Worm (Caenorhabditis elegans) whole organism, L4 larva: ENCODE measurements around the gene trap-2.

Experiments used
- F10B5.3 ChIP-seq: sonication (generic microtip); optimal IDR thresholded peaks from 2 replicates; lab custom pipeline; 2016; ENCODE audit warnings: mild to moderate bottlenecking, missing genetic modification characterization, missing compliant biosample characterization
- F26F4.8 ChIP-seq: fragments of 200-800 bp; sonication (Bioruptor generic); conservative IDR thresholded peaks from 2 replicates; pipeline ENCODE4 v1.3.6; 2022; ENCODE audit warnings: missing genetic modification characterization, missing compliant biosample characterization
- R02D3.7 ChIP-seq: fragments of 150-350 bp; sonication (generic microtip); optimal IDR thresholded peaks from 3 replicates; lab custom pipeline; 2014; ENCODE audit warnings: missing biosample characterization, missing genetic modification characterization
- Y105C5A.15 ChIP-seq: fragments of 200-800 bp; sonication (Bioruptor generic); IDR thresholded peaks from 2 replicates; pipeline ENCODE4 v1.3.6; 2022; ENCODE audit warnings: missing genetic modification characterization, missing compliant biosample characterization
- Y5F2A.4 ChIP-seq: fragments of 200-800 bp; sonication (Bioruptor generic); optimal IDR thresholded peaks from 2 replicates; lab custom pipeline; 2018; ENCODE audit warnings: mild to moderate bottlenecking, missing genetic modification characterization, missing compliant biosample characterization
- Y75B8A.6 ChIP-seq: fragments of 200-800 bp; sonication (Bioruptor generic); IDR thresholded peaks from 2 replicates; pipeline ENCODE4 v1.3.6; 2022; ENCODE audit warnings: missing genetic modification reagents, missing genetic modification characterization, missing compliant biosample characterization
- ZK337.2 ChIP-seq: fragments of 200-800 bp; sonication (Bioruptor generic); IDR thresholded peaks from 2 replicates; pipeline ENCODE4 v1.3.6; 2022; ENCODE audit warnings: missing genetic modification reagents, missing genetic modification characterization, missing compliant biosample characterization
- ZK546.5 ChIP-seq, 2 experiments: sonication (generic microtip); optimal IDR thresholded peaks; 2 replicates each; lab custom pipeline; 2017; ENCODE audit warnings: missing biosample characterization in 2 of 2, missing genetic modification characterization in 2 of 2
- aly-2 ChIP-seq: sonication (generic microtip); optimal IDR thresholded peaks from 2 replicates; lab custom pipeline; 2018; ENCODE audit warnings: missing biosample characterization, missing genetic modification characterization
- arid-1 ChIP-seq: fragments of 200-800 bp; sonication (Bioruptor generic); conservative IDR thresholded peaks from 2 replicates; pipeline ENCODE4 v1.3.6; 2022; ENCODE audit warnings: missing genetic modification reagents, missing genetic modification characterization, missing compliant biosample characterization
- attf-4 ChIP-seq: sonication (generic microtip); optimal IDR thresholded peaks from 3 replicates; lab custom pipeline; 2017; ENCODE audit warnings: missing biosample characterization, missing genetic modification characterization
- ceh-20 ChIP-seq: fragments of 200-800 bp; sonication (Bioruptor generic); IDR thresholded peaks from 2 replicates; pipeline ENCODE4 v1.3.6; 2022; ENCODE audit warnings: missing genetic modification reagents, missing genetic modification characterization, missing compliant biosample characterization
- ceh-32 ChIP-seq: sonication (generic microtip); optimal IDR thresholded peaks from 2 replicates; lab custom pipeline; 2016; ENCODE audit warnings: mild to moderate bottlenecking, missing genetic modification characterization, missing compliant biosample characterization; ENCODE audit not compliant: poor library complexity
- ceh-82 ChIP-seq: sonication (generic microtip); optimal IDR thresholded peaks from 2 replicates; lab custom pipeline; 2017; ENCODE audit warnings: missing biosample characterization, missing genetic modification characterization
- ces-1 ChIP-seq: fragments of 150-350 bp; sonication (generic microtip); optimal IDR thresholded peaks from 4 replicates; lab custom pipeline; 2014; ENCODE audit warnings: missing biosample characterization, missing genetic modification reagents, missing genetic modification characterization
- cey-2 ChIP-seq: sonication (generic microtip); optimal IDR thresholded peaks from 3 replicates; lab custom pipeline; 2017; ENCODE audit warnings: missing genetic modification characterization, mild to moderate bottlenecking, missing compliant biosample characterization, antibody characterized with exemption, borderline replicate concordance; ENCODE audit not compliant: insufficient read depth
- ctbp-1 ChIP-seq: fragments of 200-800 bp; sonication (Bioruptor generic); IDR thresholded peaks from 2 replicates; pipeline ENCODE4 v1.3.6; 2022; ENCODE audit warnings: missing genetic modification reagents, missing genetic modification characterization, missing compliant biosample characterization
- daf-12 ChIP-seq: fragments of 150-350 bp; optimal IDR thresholded peaks from 2 replicates; lab custom pipeline; 2014; ENCODE audit warnings: missing biosample characterization, missing genetic modification reagents, missing genetic modification characterization
- daf-16 ChIP-seq, 3 experiments: sonication (generic microtip); optimal IDR thresholded peaks; 2 replicates each; lab custom pipeline; 2016 to 2017; ENCODE audit warnings: missing genetic modification characterization in 3 of 3, missing genetic modification reagents in 3 of 3, mild to moderate bottlenecking in 2 of 3, missing compliant biosample characterization in 2 of 3, missing biosample characterization in 1 of 3, moderate library complexity in 1 of 3
- daf-8 ChIP-seq: fragments of 200-800 bp; sonication (Bioruptor generic); IDR thresholded peaks from 2 replicates; pipeline ENCODE4 v1.3.6; 2022; ENCODE audit warnings: missing genetic modification characterization, missing compliant biosample characterization
- dpl-1 ChIP-seq: fragments of 150-350 bp; optimal IDR thresholded peaks from 2 replicates; lab custom pipeline; 2014; ENCODE audit warnings: missing biosample characterization, missing genetic modification reagents, missing genetic modification characterization
- egl-27 ChIP-seq: sonication (generic microtip); optimal IDR thresholded peaks from 3 replicates; lab custom pipeline; 2017; ENCODE audit warnings: missing biosample characterization, missing genetic modification reagents, missing genetic modification characterization
- fkh-10 ChIP-seq: fragments of 150-350 bp; optimal IDR thresholded peaks from 2 replicates; lab custom pipeline; 2014; ENCODE audit warnings: missing biosample characterization, missing genetic modification reagents, missing genetic modification characterization
- hlh-30 ChIP-seq: sonication (generic microtip); optimal IDR thresholded peaks from 2 replicates; lab custom pipeline; 2017; ENCODE audit warnings: antibody characterized with exemption, mild to moderate bottlenecking, missing genetic modification characterization, missing compliant biosample characterization; ENCODE audit not compliant: insufficient read depth
- hmg-1.1 ChIP-seq: fragments of 200-800 bp; sonication (Bioruptor generic); IDR thresholded peaks from 2 replicates; pipeline ENCODE4 v1.3.6; 2022; ENCODE audit warnings: missing genetic modification reagents, missing genetic modification characterization, missing compliant biosample characterization
- lin-15B ChIP-seq: fragments of 150-350 bp; sonication (generic microtip); optimal IDR thresholded peaks from 3 replicates; lab custom pipeline; 2014; ENCODE audit warnings: missing biosample characterization, missing genetic modification characterization
- madf-9 ChIP-seq: fragments of 200-800 bp; sonication (Bioruptor generic); conservative IDR thresholded peaks from 2 replicates; pipeline ENCODE4 v1.3.6; 2022; ENCODE audit warnings: missing genetic modification reagents, missing genetic modification characterization, missing compliant biosample characterization
- mdl-1 ChIP-seq, 2 experiments: fragments of 150-350 bp in 1 of 2; sonication (generic microtip) in 1 of 2; optimal IDR thresholded peaks; 2 replicates each; lab custom pipeline; 2014 to 2017; ENCODE audit warnings: missing biosample characterization in 2 of 2, missing genetic modification characterization in 2 of 2
- mep-1 ChIP-seq: fragments of 150-350 bp; sonication (generic microtip); optimal IDR thresholded peaks from 3 replicates; lab custom pipeline; 2014; ENCODE audit warnings: missing biosample characterization, missing genetic modification characterization
- mxl-3 ChIP-seq: fragments of 200-800 bp; sonication (Bioruptor generic); optimal IDR thresholded peaks from 2 replicates; lab custom pipeline; 2018; ENCODE audit warnings: mild to moderate bottlenecking, missing genetic modification characterization, missing compliant biosample characterization
- nhr-102 ChIP-seq: sonication (generic microtip); optimal IDR thresholded peaks from 2 replicates; lab custom pipeline; 2016; ENCODE audit warnings: mild to moderate bottlenecking, missing genetic modification characterization, moderate library complexity, missing compliant biosample characterization
- nhr-25 ChIP-seq: sonication (generic microtip); optimal IDR thresholded peaks from 2 replicates; lab custom pipeline; 2017; ENCODE audit warnings: missing genetic modification characterization, mild to moderate bottlenecking, missing compliant biosample characterization, antibody characterized with exemption, moderate library complexity, borderline replicate concordance; ENCODE audit not compliant: insufficient read depth
- nhr-6 ChIP-seq: fragments of 150-350 bp; optimal IDR thresholded peaks from 2 replicates; lab custom pipeline; 2014; ENCODE audit warnings: missing biosample characterization, missing genetic modification characterization
- nhr-77 ChIP-seq: fragments of 150-350 bp; optimal IDR thresholded peaks from 2 replicates; lab custom pipeline; 2014; ENCODE audit warnings: missing biosample characterization, missing genetic modification characterization
- pha-4 ChIP-seq, 2 experiments: fragments of 150-350 bp in 1 of 2; fragments of 200-800 bp in 1 of 2; sonication (Bioruptor generic) in 1 of 2; IDR thresholded peaks in 1 of 2; optimal IDR thresholded peaks in 1 of 2; 2 replicates each; pipeline versions ENCODE4 v1.3.6 to Lab custom; 2014 to 2022; ENCODE audit warnings: missing genetic modification characterization in 2 of 2, missing genetic modification reagents in 2 of 2, missing biosample characterization in 1 of 2, missing compliant biosample characterization in 1 of 2
- php-3 ChIP-seq: fragments of 200-800 bp; sonication (Bioruptor generic); IDR thresholded peaks from 2 replicates; pipeline ENCODE4 v1.3.6; 2022; ENCODE audit warnings: missing genetic modification reagents, missing genetic modification characterization, missing compliant biosample characterization
- rbr-2 ChIP-seq: sonication (generic microtip); optimal IDR thresholded peaks from 2 replicates; lab custom pipeline; 2016; ENCODE audit warnings: missing genotype, missing genetic modification characterization, missing compliant biosample characterization
- sdz-12 ChIP-seq: fragments of 200-800 bp; sonication (Bioruptor generic); optimal IDR thresholded peaks from 2 replicates; lab custom pipeline; 2018; ENCODE audit warnings: mild to moderate bottlenecking, missing genetic modification characterization, missing compliant biosample characterization
- skn-1 ChIP-seq: fragments of 150-350 bp; optimal IDR thresholded peaks from 2 replicates; lab custom pipeline; 2014; ENCODE audit warnings: missing biosample characterization, missing genetic modification characterization
- snpc-4 ChIP-seq: fragments of 150-350 bp; optimal IDR thresholded peaks from 2 replicates; lab custom pipeline; 2014; ENCODE audit warnings: missing biosample characterization, missing genetic modification characterization
- spr-1 ChIP-seq: sonication (generic microtip); optimal IDR thresholded peaks from 2 replicates; lab custom pipeline; 2016; ENCODE audit warnings: mild to moderate bottlenecking, missing genetic modification characterization, missing compliant biosample characterization
- unc-62 ChIP-seq, 3 experiments: fragments of 150-350 bp in 1 of 3; sonication (generic microtip); optimal IDR thresholded peaks in 2 of 3; peaks in 1 of 3; 1 replicate in 1 of 3; 2 replicates in 2 of 3; lab custom pipeline; 2014 to 2017; ENCODE audit warnings: missing biosample characterization in 3 of 3, missing genetic modification characterization in 3 of 3, missing genetic modification reagents in 3 of 3, missing genotype in 1 of 3
- zag-1 ChIP-seq: fragments of 150-350 bp; optimal IDR thresholded peaks from 2 replicates; lab custom pipeline; 2014; ENCODE audit warnings: missing biosample characterization, missing genetic modification characterization
- zfp-2 ChIP-seq: sonication (generic microtip); optimal IDR thresholded peaks from 2 replicates; lab custom pipeline; 2016; ENCODE audit warnings: mild to moderate bottlenecking, missing genetic modification characterization, missing compliant biosample characterization
- zfp-3 ChIP-seq: fragments of 200-800 bp; sonication (Bioruptor generic); conservative IDR thresholded peaks from 2 replicates; pipeline ENCODE4 v1.3.6; 2022; ENCODE audit warnings: missing genetic modification reagents, missing genetic modification characterization, missing compliant biosample characterization
- ztf-7 ChIP-seq: fragments of 150-350 bp; optimal IDR thresholded peaks from 2 replicates; lab custom pipeline; 2014; ENCODE audit warnings: missing biosample characterization, missing genetic modification characterization

trap-2 gene

ce11 chrX:810694-811093 lies 42.8 kb upstream of the trap-2 start, which contains the start of gene F25E2.2:
Gene F25E2.2 (minus strand): TSS chrX:810794.
- TF ChIP-seq egl-27 (tag; lab: Kevin White, UChicago) (no peak), F10B5.3 (tag; lab: Kevin White, UChicago) (no peak)

ce11 chrX:806515-806914 lies 38.6 kb upstream of the trap-2 start:
- peak; percentile 79 for TF ChIP-seq dpl-1
- TF ChIP-seq Y75B8A.6 (GFP tag; lab: Robert Waterston, UW) = peak; percentile 47; the same call in 1 of the 2 replicates
- TF ChIP-seq mxl-3 (GFP tag; lab: Kevin White, UChicago) = peak; percentile 96
- TF ChIP-seq hmg-1.1 (GFP tag; lab: Robert Waterston, UW) = peak; percentile 100
- TF ChIP-seq F10B5.3 (tag; lab: Kevin White, UChicago) = peak; percentile 97
- peak; percentile 100 for TF ChIP-seq mep-1 (tag; lab: Kevin White, UChicago)
- peak; percentile 96 for TF ChIP-seq madf-9 (GFP tag; lab: Robert Waterston, UW)
- peak; percentile 88 to 93 for TF ChIP-seq mdl-1 (tag; optimal IDR thresholded peaks at IDR 0.05; lab: Kevin White, UChicago)
- peak; percentile 100 for TF ChIP-seq nhr-77 (tag; lab: Kevin White, UChicago)
- TF ChIP-seq arid-1 = peak; percentile 92
- TF ChIP-seq attf-4 (tag; lab: Kevin White, UChicago) = peak; percentile 71
- TF ChIP-seq fkh-10 = peak; percentile 99
- TF ChIP-seq cey-2 (tag; lab: Kevin White, UChicago) = peak; percentile 72
- TF ChIP-seq spr-1 (tag; lab: Kevin White, UChicago) = peak; percentile 97
- peak; percentile 88 for TF ChIP-seq ceh-32 (tag; lab: Kevin White, UChicago)
- peak; percentile 90 for TF ChIP-seq zfp-2 (tag; lab: Kevin White, UChicago)
- TF ChIP-seq nhr-102 (tag; lab: Kevin White, UChicago) = peak; percentile 99
- TF ChIP-seq skn-1 = no peak
- peak; percentile 97 for TF ChIP-seq nhr-6 (tag; lab: Kevin White, UChicago)
- peak; percentile 99 for TF ChIP-seq rbr-2 (tag; lab: Kevin White, UChicago)
- peak; percentile 96 for TF ChIP-seq pha-4 (GFP tag; IDR thresholded peaks at IDR 0.05; lab: Robert Waterston, UW)
- peak; percentile 96 for TF ChIP-seq pha-4 (tag; optimal IDR thresholded peaks at IDR 0.05; lab: Kevin White, UChicago)
- TF ChIP-seq nhr-25 (tag; lab: Kevin White, UChicago) = peak; percentile 91
- 0 out of 2 replicates have a peak, but pooled peaks have one; percentile 31 for TF ChIP-seq Y105C5A.15 (GFP tag; lab: Robert Waterston, UW)
- TF ChIP-seq ces-1 (GFP tag; lab: Kevin White, UChicago) = peak; percentile 95
- TF ChIP-seq F26F4.8 (GFP tag; lab: Robert Waterston, UW) = 0 out of 2 replicates have a peak, but pooled peaks have one; percentile 49
- peak; percentile 48 for TF ChIP-seq sdz-12 (GFP tag; lab: Kevin White, UChicago)
- TF ChIP-seq ZK337.2 (GFP tag; lab: Robert Waterston, UW) = peak; percentile 85
- TF ChIP-seq ztf-7 (tag; lab: Kevin White, UChicago) = peak; percentile 95
- TF ChIP-seq hlh-30 (tag; lab: Kevin White, UChicago) = peak; percentile 93
- TF ChIP-seq ctbp-1 = peak; percentile 96
- TF ChIP-seq R02D3.7 (tag; lab: Kevin White, UChicago) = peak; percentile 38
- peak; percentile 96 to 98 for TF ChIP-seq daf-16 (GFP tag; optimal IDR thresholded peaks at IDR 0.05; lab: Kevin White, UChicago)
- TF ChIP-seq daf-16 (tag; optimal IDR thresholded peaks at IDR 0.05; lab: Kevin White, UChicago) = peak; percentile 97
- TF ChIP-seq unc-62 (GFP tag; optimal IDR thresholded peaks at IDR 0.05 in 1 of 2; lab: Kevin White, UChicago) = peak; percentile 60 to 99
- TF ChIP-seq unc-62 (tag; optimal IDR thresholded peaks at IDR 0.05; lab: Kevin White, UChicago) = no peak
- peak; percentile 98 for TF ChIP-seq php-3 (GFP tag; lab: Robert Waterston, UW)
- TF ChIP-seq ZK546.5 (tag; optimal IDR thresholded peaks at IDR 0.05; lab: Kevin White, UChicago) = peak; percentile 17 to 62
- TF ChIP-seq snpc-4 (tag; lab: Kevin White, UChicago) = peak; percentile 48
- peak; percentile 95 for TF ChIP-seq Y5F2A.4
- TF ChIP-seq zag-1 (tag; lab: Kevin White, UChicago) = peak; percentile 92
- TF ChIP-seq ceh-82 (tag; lab: Kevin White, UChicago) = peak; percentile 70
- TF ChIP-seq daf-12 (tag; lab: Kevin White, UChicago) = no peak
- peak; percentile 94 for TF ChIP-seq zfp-3
- TF ChIP-seq daf-8 (GFP tag; lab: Robert Waterston, UW) = peak; percentile 68; the same call in 1 of the 2 replicates
- TF ChIP-seq ceh-20 = peak; percentile 98
- no peak for TF ChIP-seq aly-2 (tag; lab: Kevin White, UChicago)
- TF ChIP-seq lin-15B (tag; lab: Kevin White, UChicago) = peak; percentile 67
